Fruit fly (Drosophila melanogaster) whole organism, prepupa: ENCODE data around the gene CG42709.

Source experiments
- Blimp-1 ChIP-seq: fragments of 200-800 bp; sonication (Bioruptor generic); optimal IDR thresholded peaks from 3 replicates; lab custom pipeline; 2017; ENCODE audit warnings: missing biosample characterization, missing genetic modification characterization, mild to moderate bottlenecking, moderate library complexity, missing genetic modification reagents
- CG10669 ChIP-seq: fragments of 200-800 bp; sonication (Bioruptor generic); optimal IDR thresholded peaks from 3 replicates; lab custom pipeline; 2018; ENCODE audit warnings: missing biosample characterization, mild to moderate bottlenecking, missing genetic modification characterization, moderate library complexity
- CG11294 ChIP-seq: fragments of 200-800 bp; sonication (Bioruptor generic); IDR thresholded peaks from 2 replicates; pipeline ENCODE4 v1.3.6; 2022; ENCODE audit warnings: missing biosample characterization, missing genetic modification characterization
- CG11762 ChIP-seq: fragments of 200-800 bp; sonication (Bioruptor generic); optimal IDR thresholded peaks from 3 replicates; lab custom pipeline; 2016; ENCODE audit warnings: missing biosample characterization, missing genetic modification characterization; ENCODE audit not compliant: insufficient read depth
- CG15336 ChIP-seq: fragments of 200-800 bp; sonication (Bioruptor generic); IDR thresholded peaks from 2 replicates; pipeline ENCODE4 v1.3.6; 2022; ENCODE audit warnings: missing biosample characterization, missing genetic modification characterization
- CG1621 ChIP-seq: fragments of 200-800 bp; sonication (Bioruptor generic); optimal IDR thresholded peaks from 3 replicates; lab custom pipeline; 2018; ENCODE audit warnings: missing biosample characterization, mild to moderate bottlenecking, missing genetic modification characterization
- CG16779 ChIP-seq: fragments of 200-800 bp; sonication (Bioruptor generic); optimal IDR thresholded peaks from 3 replicates; lab custom pipeline; 2017; ENCODE audit warnings: missing biosample characterization, mild to moderate bottlenecking, missing genetic modification characterization
- CG32006 ChIP-seq: fragments of 200-800 bp; sonication (Bioruptor generic); optimal IDR thresholded peaks from 3 replicates; lab custom pipeline; 2017; ENCODE audit warnings: missing biosample characterization, mild to moderate bottlenecking, missing genetic modification characterization
- CG3919 ChIP-seq: fragments of 200-800 bp; sonication (Bioruptor generic); optimal IDR thresholded peaks from 3 replicates; lab custom pipeline; 2016; ENCODE audit warnings: missing biosample characterization, missing genetic modification characterization
- CG4318 ChIP-seq: fragments of 200-800 bp; sonication (Bioruptor generic); optimal IDR thresholded peaks from 3 replicates; lab custom pipeline; 2017; ENCODE audit warnings: missing biosample characterization, mild to moderate bottlenecking, missing genetic modification characterization
- CG6163 ChIP-seq: fragments of 200-800 bp; sonication (Bioruptor generic); IDR thresholded peaks from 3 replicates; pipeline ENCODE4 v1.3.6; 2022; ENCODE audit warnings: missing biosample characterization, missing genetic modification characterization
- CG6276 ChIP-seq: fragments of 200-800 bp; sonication (Bioruptor generic); optimal IDR thresholded peaks from 2 replicates; lab custom pipeline; 2017; ENCODE audit warnings: missing biosample characterization, mild to moderate bottlenecking, missing genetic modification characterization
- CG6808 ChIP-seq: fragments of 200-800 bp; sonication (Bioruptor generic); optimal IDR thresholded peaks from 3 replicates; lab custom pipeline; 2017; ENCODE audit warnings: missing biosample characterization, missing genetic modification characterization, mild to moderate bottlenecking, moderate library complexity, missing genetic modification reagents
- CG6854 ChIP-seq: fragments of 200-800 bp; sonication (Bioruptor generic); optimal IDR thresholded peaks from 2 replicates; lab custom pipeline; 2017; ENCODE audit warnings: missing biosample characterization, mild to moderate bottlenecking, missing genetic modification characterization
- CG7368 ChIP-seq: fragments of 200-800 bp; sonication (Bioruptor generic); optimal IDR thresholded peaks from 3 replicates; lab custom pipeline; 2016; ENCODE audit warnings: missing biosample characterization, missing genetic modification characterization
- CG8119 ChIP-seq: fragments of 200-800 bp; sonication (Bioruptor generic); IDR thresholded peaks from 3 replicates; pipeline ENCODE4 v1.3.6; 2022; ENCODE audit warnings: missing biosample characterization, missing genetic modification characterization
- CG9139 ChIP-seq: fragments of 200-800 bp; sonication (Bioruptor generic); optimal IDR thresholded peaks from 3 replicates; lab custom pipeline; 2017; ENCODE audit warnings: missing biosample characterization, mild to moderate bottlenecking, missing genetic modification characterization
- Eip75B ChIP-seq: fragments of 200-800 bp; sonication (Bioruptor generic); optimal IDR thresholded peaks from 3 replicates; lab custom pipeline; 2016; ENCODE audit warnings: missing biosample characterization, missing genetic modification characterization
- Eip78C ChIP-seq: fragments of 200-800 bp; sonication (Bioruptor generic); peaks from one replicate; lab custom pipeline; 2016; ENCODE audit warnings: missing biosample characterization, missing genetic modification characterization
- Eip93F ChIP-seq: fragments of 200-800 bp; sonication (Bioruptor generic); optimal IDR thresholded peaks from 2 replicates; lab custom pipeline; 2016; ENCODE audit warnings: missing biosample characterization, mild to moderate bottlenecking, missing genetic modification characterization
- Ets21C ChIP-seq: fragments of 200-800 bp; sonication (Bioruptor generic); optimal IDR thresholded peaks from 3 replicates; lab custom pipeline; 2016; ENCODE audit warnings: missing biosample characterization, missing genetic modification characterization
- Ets96B ChIP-seq: fragments of 200-800 bp; optimal IDR thresholded peaks from 2 replicates; lab custom pipeline; 2019; ENCODE audit warnings: missing biosample characterization, mild to moderate bottlenecking, missing genetic modification characterization, moderate library complexity
- Hr4 ChIP-seq: fragments of 200-800 bp; sonication (Bioruptor generic); optimal IDR thresholded peaks from 3 replicates; lab custom pipeline; 2016; ENCODE audit warnings: missing biosample characterization, missing genetic modification characterization
- Lpt ChIP-seq: fragments of 200-800 bp; sonication (Bioruptor generic); optimal IDR thresholded peaks from 3 replicates; lab custom pipeline; 2016; ENCODE audit warnings: missing biosample characterization, missing genetic modification characterization
- Met ChIP-seq: fragments of 200-800 bp; sonication (Bioruptor generic); optimal IDR thresholded peaks from 3 replicates; lab custom pipeline; 2016; ENCODE audit warnings: missing biosample characterization, missing genetic modification characterization
- OdsH ChIP-seq: fragments of 200-800 bp; sonication (Bioruptor generic); optimal IDR thresholded peaks from 3 replicates; lab custom pipeline; 2016; ENCODE audit warnings: missing biosample characterization, missing genetic modification characterization
- Smox ChIP-seq: fragments of 200-800 bp; sonication (Bioruptor generic); optimal IDR thresholded peaks from 3 replicates; lab custom pipeline; 2016; ENCODE audit warnings: missing biosample characterization, missing genetic modification characterization
- Sox102F ChIP-seq: fragments of 200-800 bp; sonication (Bioruptor generic); optimal IDR thresholded peaks from 2 replicates; lab custom pipeline; 2016; ENCODE audit warnings: missing biosample characterization, mild to moderate bottlenecking, missing genetic modification characterization
- Sox15 ChIP-seq: fragments of 200-800 bp; sonication (Bioruptor generic); optimal IDR thresholded peaks from 3 replicates; lab custom pipeline; 2016; ENCODE audit warnings: missing biosample characterization, missing genetic modification characterization
- cyc ChIP-seq: fragments of 200-800 bp; sonication (Bioruptor generic); optimal IDR thresholded peaks from 3 replicates; lab custom pipeline; 2016; ENCODE audit warnings: missing biosample characterization, missing genetic modification characterization
- dsx ChIP-seq: fragments of 200-800 bp; optimal IDR thresholded peaks from 3 replicates; lab custom pipeline; 2019; ENCODE audit warnings: missing biosample characterization, mild to moderate bottlenecking, missing genetic modification characterization, moderate library complexity; ENCODE audit not compliant: poor library complexity, severe bottlenecking
- eg ChIP-seq: fragments of 200-800 bp; sonication (Bioruptor generic); IDR thresholded peaks from 3 replicates; pipeline ENCODE4 v1.3.6; 2022; ENCODE audit warnings: missing biosample characterization, missing genetic modification characterization
- esn ChIP-seq: fragments of 200-800 bp; sonication (Bioruptor generic); optimal IDR thresholded peaks from 2 replicates; lab custom pipeline; 2016; ENCODE audit warnings: missing biosample characterization, mild to moderate bottlenecking, missing genetic modification characterization, moderate library complexity
- fd59A ChIP-seq: fragments of 200-800 bp; sonication (Bioruptor generic); optimal IDR thresholded peaks from 2 replicates; lab custom pipeline; 2017; ENCODE audit warnings: missing biosample characterization, mild to moderate bottlenecking, missing genetic modification characterization, missing genetic modification reagents
- fkh ChIP-seq: fragments of 200-800 bp; sonication (Bioruptor generic); optimal IDR thresholded peaks from 3 replicates; lab custom pipeline; 2017; ENCODE audit warnings: missing biosample characterization, mild to moderate bottlenecking, missing genetic modification characterization, moderate library complexity
- lz ChIP-seq: fragments of 200-800 bp; sonication (Bioruptor generic); optimal IDR thresholded peaks from 3 replicates; lab custom pipeline; 2016; ENCODE audit warnings: missing biosample characterization, missing genetic modification characterization
- net ChIP-seq: fragments of 200-800 bp; sonication (Bioruptor generic); optimal IDR thresholded peaks from 3 replicates; lab custom pipeline; 2016; ENCODE audit warnings: missing biosample characterization, missing genetic modification characterization
- ss ChIP-seq, 2 experiments: fragments of 200-800 bp; sonication (Bioruptor generic); optimal IDR thresholded peaks; 2 replicates in 1 of 2; 3 replicates in 1 of 2; lab custom pipeline; 2017 to 2018; ENCODE audit warnings: mild to moderate bottlenecking in 2 of 2, missing biosample characterization in 2 of 2, missing genetic modification characterization in 2 of 2, moderate library complexity in 1 of 2
- svp ChIP-seq: fragments of 200-800 bp; sonication (Bioruptor generic); peaks from one replicate; lab custom pipeline; 2016; ENCODE audit warnings: missing biosample characterization, missing genetic modification characterization
- vri ChIP-seq: fragments of 200-800 bp; sonication (Bioruptor generic); optimal IDR thresholded peaks from 3 replicates; lab custom pipeline; 2016; ENCODE audit warnings: missing biosample characterization, mild to moderate bottlenecking, missing genetic modification characterization

Gene CG42709

DNA sequence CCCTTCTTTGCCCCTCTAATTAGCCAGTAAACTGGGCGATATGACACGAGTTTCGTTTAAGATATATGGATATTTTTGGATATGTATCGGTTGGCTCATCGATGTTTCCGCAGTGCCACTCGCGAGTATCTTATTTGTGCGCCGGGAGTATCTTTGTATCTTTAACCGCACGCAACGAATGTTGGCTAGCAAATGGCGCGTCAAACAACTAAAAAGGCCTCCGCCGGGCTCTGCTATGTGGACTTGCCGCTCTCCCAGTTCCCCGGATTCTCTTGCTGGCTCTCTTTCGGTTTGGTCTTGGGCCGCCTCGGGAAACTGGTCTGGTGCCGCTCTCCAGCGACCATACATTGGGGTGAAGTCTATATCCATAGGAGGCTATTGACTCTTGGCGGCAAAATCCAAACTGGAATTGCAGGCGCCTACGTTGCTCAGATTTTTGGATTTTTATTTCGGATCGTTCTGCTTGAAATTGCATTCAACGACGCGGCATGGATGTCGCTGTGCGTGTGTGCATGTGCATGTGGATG lies 42.4 kb downstream of the CG42709 start:
- TF ChIP-seq Eip93F, result no peak
- peak; percentile 40 for TF ChIP-seq dsx (GFP tag; lab: Kevin White, UChicago)
- TF ChIP-seq cyc (GFP tag; lab: Kevin White, UChicago), result no peak
- peak; percentile 62; the same call in 1 of the 3 replicates for TF ChIP-seq CG8119 (GFP tag; lab: Robert Waterston, UW)
- peak; percentile 55 for TF ChIP-seq Lpt (GFP tag; lab: Kevin White, UChicago)
- TF ChIP-seq Sox102F (GFP tag; lab: Kevin White, UChicago), result peak; percentile 34
- TF ChIP-seq Eip75B, result peak; percentile 10
- no peak for TF ChIP-seq CG10669 (GFP tag; lab: Kevin White, UChicago)
- peak; percentile 35 for TF ChIP-seq net (GFP tag; lab: Kevin White, UChicago)
- no peak for TF ChIP-seq lz
- peak; percentile 31 for TF ChIP-seq CG3919 (GFP tag; lab: Kevin White, UChicago)
- TF ChIP-seq CG6808 (GFP tag; lab: Kevin White, UChicago), result peak; percentile 57
- TF ChIP-seq CG9139 (GFP tag; lab: Kevin White, UChicago), result peak; percentile 23
- TF ChIP-seq Smox, result no peak
- TF ChIP-seq ss (GFP tag; optimal IDR thresholded peaks at IDR 0.05; lab: Kevin White, UChicago), result peak; percentile 60 to 70
- TF ChIP-seq CG15336 (GFP tag; lab: Robert Waterston, UW), result peak; percentile 56; the same call in 1 of the 2 replicates
- peak; percentile 56 for TF ChIP-seq CG6276
- no peak for TF ChIP-seq CG32006
- TF ChIP-seq CG16779, result peak; percentile 54
- no peak for TF ChIP-seq Ets21C (GFP tag; lab: Kevin White, UChicago)
- TF ChIP-seq Sox15 (GFP tag; lab: Kevin White, UChicago), result no peak
- no peak for TF ChIP-seq Blimp-1 (GFP tag; lab: Kevin White, UChicago)
- TF ChIP-seq CG11762 (GFP tag; lab: Kevin White, UChicago), result no peak
- TF ChIP-seq CG1621, result peak; percentile 87
- no peak; the same call in 2 of the 3 replicates for TF ChIP-seq eg
- TF ChIP-seq vri (GFP tag; lab: Kevin White, UChicago), result peak; percentile 26
- TF ChIP-seq OdsH (GFP tag; lab: Kevin White, UChicago), result no peak
- no peak for TF ChIP-seq svp (GFP tag; lab: Kevin White, UChicago)
- TF ChIP-seq Hr4 (GFP tag; lab: Kevin White, UChicago), result no peak
- TF ChIP-seq CG6854 (GFP tag; lab: Kevin White, UChicago), result peak; percentile 58
- TF ChIP-seq fkh (GFP tag; lab: Kevin White, UChicago), result no peak
- TF ChIP-seq Eip78C (GFP tag; lab: Kevin White, UChicago), result peak; percentile 81
- TF ChIP-seq Ets96B (tag; lab: Kevin White, UChicago), result no peak
- no peak for TF ChIP-seq Met (GFP tag; lab: Kevin White, UChicago)

DNA sequence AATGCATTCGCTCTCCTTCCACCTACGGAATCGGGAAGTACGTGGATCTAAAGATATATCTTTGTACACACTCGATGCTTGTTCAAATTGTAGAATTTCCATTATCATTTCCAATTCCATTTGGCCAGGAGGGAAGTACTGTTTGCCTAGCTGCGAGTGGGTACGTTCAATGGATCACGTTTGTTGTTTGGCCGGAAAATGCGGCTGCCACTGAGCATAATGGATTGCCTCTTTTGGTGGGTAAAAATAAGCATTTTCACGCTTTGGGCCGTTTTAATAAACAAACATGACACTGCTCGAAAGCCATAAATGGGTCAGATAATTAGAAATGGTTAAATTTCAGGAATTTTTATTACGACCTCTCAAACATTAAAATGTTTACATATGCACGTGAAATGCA lies 43.4 kb downstream of the CG42709 start:
- peak; percentile 14 for TF ChIP-seq CG32006
- TF ChIP-seq CG7368 (GFP tag; lab: Kevin White, UChicago), result no peak
- no peak for TF ChIP-seq CG4318
- TF ChIP-seq fkh (GFP tag; lab: Kevin White, UChicago), result peak; percentile 12
- no peak for TF ChIP-seq OdsH (GFP tag; lab: Kevin White, UChicago)
- no peak for TF ChIP-seq ss (GFP tag; optimal IDR thresholded peaks at IDR 0.05; lab: Kevin White, UChicago)
- TF ChIP-seq fd59A (GFP tag; lab: Kevin White, UChicago), result no peak
- no peak for TF ChIP-seq cyc (GFP tag; lab: Kevin White, UChicago)
- TF ChIP-seq esn, result no peak
- no peak for TF ChIP-seq Hr4 (GFP tag; lab: Kevin White, UChicago)
- 0 out of 3 replicates have a peak, but pooled peaks have one; percentile 34 for TF ChIP-seq CG6163 (GFP tag; lab: Robert Waterston, UW)
- no peak for TF ChIP-seq Sox102F (GFP tag; lab: Kevin White, UChicago)
- TF ChIP-seq CG11294 (GFP tag; lab: Robert Waterston, UW), result no peak
